Worm (Caenorhabditis elegans): Measurements from ENCODE around the gene M163.9.

DNA sequence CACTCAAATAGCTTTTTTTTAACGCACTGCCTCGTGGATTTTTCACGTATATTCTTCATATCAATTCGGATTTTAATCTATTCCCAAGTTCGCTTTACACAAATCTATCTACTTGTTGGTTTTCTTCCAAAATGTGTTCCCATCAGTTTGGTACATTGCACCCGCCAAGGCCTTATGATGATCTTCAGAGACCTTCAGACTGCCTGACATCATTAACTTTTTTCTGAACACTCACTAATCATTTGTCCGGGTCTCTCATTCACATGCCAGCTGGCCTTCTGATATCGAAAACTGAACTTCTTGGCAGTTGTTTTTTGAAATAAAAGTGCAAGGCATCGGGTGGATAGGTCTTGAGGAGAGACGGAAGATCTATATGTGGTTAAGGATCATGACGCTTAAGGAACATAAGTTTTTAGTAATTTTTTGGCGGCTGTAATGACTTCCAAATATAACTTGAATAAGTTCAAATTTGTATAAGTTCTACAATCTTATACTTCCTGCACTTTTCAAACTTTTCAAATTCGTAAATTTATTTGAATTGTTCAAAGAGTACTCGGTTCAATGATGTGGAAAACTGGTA is 30.5 kb downstream of the M163.9 start:
- TF ChIP-seq gmeb-1 (tag; optimal IDR thresholded peaks at IDR 0.05) (no peak), blmp-1 (tag; optimal IDR thresholded peaks at IDR 0.05; ENCODE audit: insufficient read depth) (no peak), unc-55 (GFP tag; optimal IDR thresholded peaks at IDR 0.05) (no peak), unc-62 (GFP tag; optimal IDR thresholded peaks at IDR 0.05) (no peak), nhr-23 (tag; optimal IDR thresholded peaks at IDR 0.05) (no peak), egl-27 (tag; optimal IDR thresholded peaks at IDR 0.05) (no peak), ztf-11 (tag; optimal IDR thresholded peaks at IDR 0.05) (no peak)
